Fruit fly (Drosophila melanogaster): ENCODE measurements around the gene RpS19b.
A peak's percentile ranks its signal among the peaks of the same experiment; 100 is the strongest.

Gene RpS19b

dm6 chr3R:23890886-23891285 lies 42.4 kb downstream of the RpS19b start, which contains the start of gene TfIIA-S (continued):
- TF ChIP-seq CG13296 (GFP tag; optimal IDR thresholded peaks at IDR 0.05) (no peak), sr (GFP tag; IDR thresholded peaks at IDR 0.05) (no peak), hth (optimal IDR thresholded peaks at IDR 0.05) (no peak), Dip2 (GFP tag; IDR thresholded peaks at IDR 0.05) (no peak), stc (GFP tag; IDR thresholded peaks at IDR 0.05) (no peak), crol (GFP tag; IDR thresholded peaks at IDR 0.05) (no peak), vnd (GFP tag; IDR thresholded peaks at IDR 0.05; ENCODE audit: partially characterized antibody) (no peak), CG17361 (GFP tag; IDR thresholded peaks at IDR 0.05) (no peak), CG5953 (GFP tag; IDR thresholded peaks at IDR 0.05) (no peak), CG11247 (GFP tag; IDR thresholded peaks at IDR 0.05) (no peak), Dfd (GFP tag; optimal IDR thresholded peaks at IDR 0.05) (no peak), Side (GFP tag; optimal IDR thresholded peaks at IDR 0.05) (peak; percentile 80), CkIIα-i1 (GFP tag; IDR thresholded peaks at IDR 0.05) (no peak), amos (GFP tag; IDR thresholded peaks at IDR 0.05; ENCODE audit: partially characterized antibody) (no peak), yki (optimal IDR thresholded peaks at IDR 0.05) (no peak), Fer3 (tag; optimal IDR thresholded peaks at IDR 0.05) (peak; percentile 70), zfh2 (GFP tag; optimal IDR thresholded peaks at IDR 0.05) (peak; percentile 92), tll (GFP tag; optimal IDR thresholded peaks at IDR 0.05) (no peak), CTCF (GFP tag; optimal IDR thresholded peaks at IDR 0.05) (peak; percentile 97), CG4328 (GFP tag; optimal IDR thresholded peaks at IDR 0.05) (peak; percentile 33), CG6683 (GFP tag; optimal IDR thresholded peaks at IDR 0.05) (peak; percentile 60), CG7928 (GFP tag; optimal IDR thresholded peaks at IDR 0.05) (peak; percentile 54), Sin3A (optimal IDR thresholded peaks at IDR 0.05) (peak; percentile 65), Hsf (GFP tag; optimal IDR thresholded peaks at IDR 0.05) (peak; percentile 78), Max (GFP tag; optimal IDR thresholded peaks at IDR 0.05) (peak; percentile 69), dm (GFP tag; optimal IDR thresholded peaks at IDR 0.05) (peak; percentile 56), slp2 (GFP tag; optimal IDR thresholded peaks at IDR 0.05) (peak; percentile 52), cg (GFP tag; optimal IDR thresholded peaks at IDR 0.05) (no peak), sqz (GFP tag; optimal IDR thresholded peaks at IDR 0.05) (no peak), CG1602 (GFP tag; optimal IDR thresholded peaks at IDR 0.05) (peak; percentile 76), CG15479 (GFP tag; optimal IDR thresholded peaks at IDR 0.05) (no peak), CG8388 (GFP tag; optimal IDR thresholded peaks at IDR 0.05) (no peak), MBD-R2 (GFP tag; IDR thresholded peaks at IDR 0.05) (no peak), CG4820 (GFP tag; optimal IDR thresholded peaks at IDR 0.05) (peak; percentile 54), CG18011 (GFP tag; optimal IDR thresholded peaks at IDR 0.05) (peak; percentile 37), Hr51 (GFP tag; optimal IDR thresholded peaks at IDR 0.05) (peak in 1 of 2 experiments; percentile 83), Hr39 (optimal IDR thresholded peaks at IDR 0.05) (peak; percentile 17), CG17186 (GFP tag; optimal IDR thresholded peaks at IDR 0.05) (peak; percentile 78), stwl (tag; optimal IDR thresholded peaks at IDR 0.05) (peak; percentile 94), CoRest (tag; optimal IDR thresholded peaks at IDR 0.05) (peak; percentile 64), ci (GFP tag; IDR thresholded peaks at IDR 0.05) (no peak), Hey (tag; optimal IDR thresholded peaks at IDR 0.05) (peak; percentile 44), PHDP (tag; optimal IDR thresholded peaks at IDR 0.05) (peak; percentile 61), CG12236 (GFP tag; optimal IDR thresholded peaks at IDR 0.05) (peak; percentile 66), CG8478 (optimal IDR thresholded peaks at IDR 0.05) (no peak), Ssrp (tag; optimal IDR thresholded peaks at IDR 0.05) (no peak), kay (GFP tag; optimal IDR thresholded peaks at IDR 0.05) (peak; percentile 70), CG6175 (GFP tag; IDR thresholded peaks at IDR 0.05) (no peak), pros (GFP tag; optimal IDR thresholded peaks at IDR 0.05) (no peak), CG16813 (GFP tag; IDR thresholded peaks at IDR 0.05; ENCODE audit: partially characterized antibody) (no peak), pan (optimal IDR thresholded peaks at IDR 0.05) (no peak), pan (GFP tag; optimal IDR thresholded peaks at IDR 0.05 in 1 of 2, IDR thresholded peaks at IDR 0.05 in 1 of 2) (no peak), CG12071 (GFP tag; optimal IDR thresholded peaks at IDR 0.05) (peak; percentile 21), onecut (GFP tag; IDR thresholded peaks at IDR 0.05) (peak; percentile 38; the same call in 1 of the 2 replicates)
